Worm (Caenorhabditis elegans): ENCODE data around the gene R07A4.2.

R07A4.2 gene

DNA sequence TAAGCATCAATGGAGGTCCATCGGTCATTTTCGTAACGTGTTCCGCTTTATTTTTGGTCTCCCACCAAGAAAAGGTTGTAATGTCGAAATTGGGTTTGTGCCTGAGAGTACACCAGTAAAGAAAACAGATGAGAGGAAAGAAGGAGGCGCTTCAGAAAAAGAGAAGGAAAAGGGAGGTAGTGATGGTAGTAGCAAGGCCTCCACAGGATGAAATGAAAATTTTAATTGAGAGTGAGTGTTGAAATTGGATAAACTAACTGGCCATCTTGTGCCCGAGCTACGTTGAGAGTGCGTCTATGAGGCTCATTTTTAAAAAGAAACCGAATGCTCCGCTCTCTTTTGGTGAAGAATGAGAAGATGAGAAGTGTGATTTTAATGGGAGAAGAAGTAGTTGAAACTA is at the start of gene R07A4.2:
Gene R07A4.2 (minus strand): TSS at position 101 of the 400 bp plus-strand sequence.
- no peak for TF ChIP-seq egl-27 (tag; optimal IDR thresholded peaks at IDR 0.05)
- no peak for TF ChIP-seq unc-62 (GFP tag; optimal IDR thresholded peaks at IDR 0.05 in 1 of 2)
- TF ChIP-seq unc-62 (tag; optimal IDR thresholded peaks at IDR 0.05) = no peak
- TF ChIP-seq tag-97 (GFP tag; IDR thresholded peaks at IDR 0.05) = no peak
- no peak for TF ChIP-seq vab-7 (GFP tag; IDR thresholded peaks at IDR 0.05)
- no peak for TF ChIP-seq Y105C5A.15 (GFP tag; IDR thresholded peaks at IDR 0.05)
- TF ChIP-seq lin-39 (tag; optimal IDR thresholded peaks at IDR 0.05) = no peak
- no peak for TF ChIP-seq lir-3 (tag; optimal IDR thresholded peaks at IDR 0.05)
- no peak for TF ChIP-seq snpc-1.2 (GFP tag; IDR thresholded peaks at IDR 0.05)
- no peak for TF ChIP-seq daf-8 (GFP tag; IDR thresholded peaks at IDR 0.05)
- no peak for TF ChIP-seq gei-8 (GFP tag; optimal IDR thresholded peaks at IDR 0.05)
- TF ChIP-seq lin-29 (GFP tag; IDR thresholded peaks at IDR 0.05) = no peak

DNA sequence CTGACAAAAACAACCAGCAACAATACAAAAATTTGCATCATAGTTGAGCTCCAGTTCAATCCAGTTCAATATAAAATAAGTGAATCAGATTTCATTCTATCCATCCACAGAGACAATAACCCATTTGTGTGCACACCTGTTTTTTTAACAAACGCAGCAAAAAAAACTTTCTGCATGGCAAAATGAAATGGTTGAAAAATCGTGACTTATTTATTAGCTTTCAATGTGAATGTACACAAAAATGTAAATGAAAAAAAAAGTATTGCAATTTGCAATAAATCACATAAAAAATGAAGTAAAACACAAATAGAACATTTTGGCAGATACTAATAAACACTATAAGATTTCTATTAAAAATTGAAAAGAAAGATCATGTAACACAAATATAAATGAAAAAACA is 48.4 kb upstream of the R07A4.2 start, which contains the start of gene T05A10.6:
Gene T05A10.6 (minus strand): TSS at position 101 of the 400 bp plus-strand sequence.
- TF ChIP-seq Y5F2A.4 (GFP tag; optimal IDR thresholded peaks at IDR 0.05) (no peak), ceh-28 (tag; optimal IDR thresholded peaks at IDR 0.05) (no peak), zag-1 (tag; optimal IDR thresholded peaks at IDR 0.05) (no peak), daf-16 (GFP tag; optimal IDR thresholded peaks at IDR 0.05) (no peak), daf-16 (tag; optimal IDR thresholded peaks at IDR 0.05) (no peak), nhr-237 (tag; optimal IDR thresholded peaks at IDR 0.05) (no peak), mxl-3 (GFP tag; optimal IDR thresholded peaks at IDR 0.05) (no peak), dmd-8 (GFP tag; IDR thresholded peaks at IDR 0.05) (no peak), nhr-25 (tag; optimal IDR thresholded peaks at IDR 0.05; ENCODE audit: borderline replicate concordance, insufficient read depth) (no peak), mdl-1 (tag; optimal IDR thresholded peaks at IDR 0.05) (no peak), lir-3 (tag; optimal IDR thresholded peaks at IDR 0.05) (no peak), hmg-1.1 (GFP tag; IDR thresholded peaks at IDR 0.05) (no peak), madf-9 (GFP tag; conservative IDR thresholded peaks at IDR 0.05) (no peak), R02D3.7 (tag; optimal IDR thresholded peaks at IDR 0.05) (no peak), mdt-29 (GFP tag; IDR thresholded peaks at IDR 0.05) (no peak), aha-1 (tag) (no peak), F44E2.7 (GFP tag; IDR thresholded peaks at IDR 0.05) (no peak), dmd-9 (GFP tag; IDR thresholded peaks at IDR 0.05) (no peak), ceh-32 (tag; optimal IDR thresholded peaks at IDR 0.05; ENCODE audit: poor library complexity) (no peak)

DNA sequence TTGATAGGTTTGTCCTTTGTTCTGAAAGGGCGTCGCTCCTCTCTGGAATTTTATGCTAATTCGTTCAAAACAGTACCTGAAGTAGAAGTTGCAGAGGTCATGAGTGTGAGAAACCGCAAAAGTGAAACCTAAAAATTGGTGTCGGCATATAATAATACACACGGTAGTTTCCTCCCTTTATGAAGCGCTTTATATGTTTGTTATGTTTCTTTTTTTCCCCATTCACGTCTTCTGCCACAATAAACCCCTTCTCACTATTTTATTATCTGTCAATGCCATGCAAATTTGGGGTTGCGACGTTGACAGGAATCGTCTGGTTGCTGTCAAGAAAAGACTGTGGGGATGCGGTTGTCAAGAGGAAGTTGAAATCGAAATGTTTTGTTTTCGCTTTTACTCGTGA is 46.1 kb upstream of the R07A4.2 start, which contains the start of gene vap-2:
Gene vap-2 (minus strand): TSS at position 101 of the 400 bp plus-strand sequence.
- TF ChIP-seq fos-1 (tag; optimal IDR thresholded peaks at IDR 0.05) = no peak
- TF ChIP-seq ctbp-1 (GFP tag; IDR thresholded peaks at IDR 0.05) = no peak
- no peak for TF ChIP-seq nhr-25 (tag; optimal IDR thresholded peaks at IDR 0.05; ENCODE audit: borderline replicate concordance, insufficient read depth)
- TF ChIP-seq tra-1 (GFP tag; IDR thresholded peaks at IDR 0.05) = no peak
- TF ChIP-seq ZK337.2 (GFP tag; IDR thresholded peaks at IDR 0.05) = no peak
- TF ChIP-seq lin-39 (tag; optimal IDR thresholded peaks at IDR 0.05) = no peak
- TF ChIP-seq Y5F2A.4 (GFP tag; optimal IDR thresholded peaks at IDR 0.05) = no peak
- TF ChIP-seq dmd-6 (GFP tag; IDR thresholded peaks at IDR 0.05) = no peak
- TF ChIP-seq ceh-32 (tag; optimal IDR thresholded peaks at IDR 0.05; ENCODE audit: poor library complexity) = no peak
- TF ChIP-seq hlh-11 (tag; optimal IDR thresholded peaks at IDR 0.05) = no peak
- no peak for TF ChIP-seq F37D6.2 (tag; optimal IDR thresholded peaks at IDR 0.05)
- TF ChIP-seq T26A8.4 (GFP tag; IDR thresholded peaks at IDR 0.05) = no peak
- no peak for TF ChIP-seq F44E2.7 (GFP tag; IDR thresholded peaks at IDR 0.05)
- no peak for TF ChIP-seq spr-3 (GFP tag; optimal IDR thresholded peaks at IDR 0.05)
- TF ChIP-seq tag-97 (GFP tag; IDR thresholded peaks at IDR 0.05) = no peak
- no peak for TF ChIP-seq Y48G9A.11 (GFP tag; IDR thresholded peaks at IDR 0.05)
- TF ChIP-seq saeg-2 (GFP tag; IDR thresholded peaks at IDR 0.05) = no peak
